Worm (Caenorhabditis elegans) whole organism, L2 larva: ENCODE measurements around the gene R160.12.

ENCODE experiments used
- ceh-82 ChIP-seq: fragments of 150-350 bp; optimal IDR thresholded peaks from 2 replicates; lab custom pipeline; 2014; ENCODE audit warnings: missing biosample characterization, missing genetic modification characterization
- nhr-12 ChIP-seq: fragments of 150-350 bp; optimal IDR thresholded peaks from 2 replicates; lab custom pipeline; 2014; ENCODE audit warnings: missing biosample characterization, missing genetic modification characterization
- nhr-25 ChIP-seq: fragments of 150-350 bp; sonication (generic microtip); optimal IDR thresholded peaks from 3 replicates; lab custom pipeline; 2014; ENCODE audit warnings: missing biosample characterization, missing genetic modification characterization

DNA sequence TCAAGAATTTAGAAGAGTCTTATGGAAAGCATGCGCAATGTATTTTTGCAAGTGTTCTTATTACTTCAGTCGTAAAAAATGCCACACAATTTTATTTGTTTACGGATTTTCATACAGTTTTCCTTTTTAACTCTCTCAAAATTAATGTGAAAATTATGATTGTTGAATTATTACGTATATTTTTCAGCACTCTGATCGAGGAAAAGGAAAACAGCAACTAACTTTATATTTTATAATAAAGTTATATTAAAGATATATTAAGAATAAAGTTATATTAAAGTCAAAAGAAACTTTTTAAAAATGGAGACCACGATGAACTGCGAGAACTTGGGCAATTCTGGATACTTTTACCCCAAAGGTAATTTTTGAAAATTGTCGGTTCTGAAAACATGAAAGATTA, 27.4 kb downstream of the R160.12 start, which contains the start of gene F14H12.2:
- TF ChIP-seq nhr-25 (tag; lab: Kevin White, UChicago) (no peak), ceh-82 (no peak), nhr-12 (no peak)
